Worm (Caenorhabditis elegans) whole organism, L2 larva: ENCODE data around the gene fbl-1.

Experiments
- C34F6.9 ChIP-seq: fragments of 150-350 bp; optimal IDR thresholded peaks from 2 replicates; lab custom pipeline; 2014; ENCODE audit warnings: missing biosample characterization, missing genetic modification characterization
- F13H6.1 ChIP-seq: sonication (generic microtip); optimal IDR thresholded peaks from 2 replicates; lab custom pipeline; 2016; ENCODE audit warnings: missing genetic modification characterization, missing compliant biosample characterization
- R02D3.7 ChIP-seq: fragments of 150-350 bp; optimal IDR thresholded peaks from 2 replicates; lab custom pipeline; 2014; ENCODE audit warnings: missing biosample characterization, missing genetic modification characterization
- Y55F3AM.14 ChIP-seq: fragments of 200-800 bp; sonication (Bioruptor generic); optimal IDR thresholded peaks from 2 replicates; lab custom pipeline; 2018; ENCODE audit warnings: mild to moderate bottlenecking, missing genetic modification characterization, missing compliant biosample characterization
- ZK546.5 ChIP-seq: sonication (generic microtip); optimal IDR thresholded peaks from 2 replicates; lab custom pipeline; 2017; ENCODE audit warnings: missing biosample characterization, missing genetic modification characterization
- alr-1 ChIP-seq: fragments of 150-350 bp; optimal IDR thresholded peaks from 2 replicates; lab custom pipeline; 2014; ENCODE audit warnings: missing biosample characterization, missing genetic modification characterization
- aly-2 ChIP-seq: fragments of 150-350 bp; optimal IDR thresholded peaks from 2 replicates; lab custom pipeline; 2014; ENCODE audit warnings: missing biosample characterization, missing genetic modification characterization
- ama-1 ChIP-seq: fragments of 150-350 bp; optimal IDR thresholded peaks from 2 replicates; lab custom pipeline; 2018; ENCODE audit warnings: inconsistent platforms
- blmp-1 ChIP-seq: sonication (generic microtip); optimal IDR thresholded peaks from 2 replicates; lab custom pipeline; 2017; ENCODE audit warnings: missing genetic modification characterization, mild to moderate bottlenecking, missing compliant biosample characterization, antibody characterized with exemption, moderate library complexity; ENCODE audit not compliant: insufficient read depth
- ceh-16 ChIP-seq: fragments of 150-350 bp; optimal IDR thresholded peaks from 2 replicates; lab custom pipeline; 2014; ENCODE audit warnings: missing biosample characterization, missing genetic modification characterization
- ceh-82 ChIP-seq: fragments of 150-350 bp; optimal IDR thresholded peaks from 2 replicates; lab custom pipeline; 2014; ENCODE audit warnings: missing biosample characterization, missing genetic modification characterization
- crh-2 ChIP-seq: sonication (generic microtip); optimal IDR thresholded peaks from 2 replicates; lab custom pipeline; 2017; ENCODE audit warnings: missing biosample characterization, missing genetic modification characterization
- dmd-4 ChIP-seq: sonication (generic microtip); optimal IDR thresholded peaks from 2 replicates; lab custom pipeline; 2017; ENCODE audit warnings: missing biosample characterization, missing genetic modification characterization
- egl-27 ChIP-seq: sonication (generic microtip); optimal IDR thresholded peaks from 3 replicates; lab custom pipeline; 2017; ENCODE audit warnings: missing biosample characterization, missing genetic modification reagents, missing genetic modification characterization
- elt-1 ChIP-seq: fragments of 150-350 bp; optimal IDR thresholded peaks from 2 replicates; lab custom pipeline; 2014; ENCODE audit warnings: missing biosample characterization, missing genetic modification characterization
- elt-3 ChIP-seq: sonication (generic microtip); optimal IDR thresholded peaks from 2 replicates; lab custom pipeline; 2017; ENCODE audit warnings: missing biosample characterization, missing genetic modification characterization
- fos-1 ChIP-seq: fragments of 150-350 bp; optimal IDR thresholded peaks from 2 replicates; lab custom pipeline; 2014; ENCODE audit warnings: missing biosample characterization, missing genetic modification characterization
- gmeb-1 ChIP-seq: fragments of 150-350 bp; optimal IDR thresholded peaks from 2 replicates; lab custom pipeline; 2014; ENCODE audit warnings: missing biosample characterization, missing genetic modification characterization
- lin-11 ChIP-seq: fragments of 150-350 bp; sonication (generic microtip); optimal IDR thresholded peaks from 2 replicates; lab custom pipeline; 2014; ENCODE audit warnings: missing biosample characterization, missing genetic modification characterization, inconsistent platforms, mixed read lengths
- lin-13 ChIP-seq: fragments of 150-350 bp; optimal IDR thresholded peaks from 2 replicates; lab custom pipeline; 2014; ENCODE audit warnings: missing biosample characterization, missing genetic modification reagents, missing genetic modification characterization
- lin-39 ChIP-seq: fragments of 150-350 bp; optimal IDR thresholded peaks from 2 replicates; lab custom pipeline; 2014; ENCODE audit warnings: missing biosample characterization, missing genetic modification reagents, missing genetic modification characterization
- lsy-2 ChIP-seq, 2 experiments: fragments of 150-350 bp in 1 of 2; sonication (generic microtip) in 1 of 2; optimal IDR thresholded peaks; 2 replicates each; lab custom pipeline; 2014 to 2017; ENCODE audit warnings: missing biosample characterization in 2 of 2, missing genetic modification characterization in 2 of 2
- mab-5 ChIP-seq: fragments of 150-350 bp; optimal IDR thresholded peaks from 2 replicates; lab custom pipeline; 2014; ENCODE audit warnings: missing biosample characterization, missing genetic modification characterization
- mbf-1 ChIP-seq: sonication (generic microtip); optimal IDR thresholded peaks from 2 replicates; lab custom pipeline; 2017; ENCODE audit warnings: missing biosample characterization, missing genetic modification characterization
- mdl-1 ChIP-seq, 2 experiments: fragments of 150-350 bp in 1 of 2; sonication (generic microtip) in 1 of 2; optimal IDR thresholded peaks; 2 replicates each; lab custom pipeline; 2017; ENCODE audit warnings: missing biosample characterization in 2 of 2, missing genetic modification characterization in 2 of 2
- nhr-10 ChIP-seq: sonication (generic microtip); optimal IDR thresholded peaks from 2 replicates; lab custom pipeline; 2017; ENCODE audit warnings: missing biosample characterization, missing genetic modification characterization
- nhr-11 ChIP-seq: fragments of 150-350 bp; optimal IDR thresholded peaks from 2 replicates; lab custom pipeline; 2014; ENCODE audit warnings: missing biosample characterization, missing genetic modification characterization
- nhr-12 ChIP-seq: fragments of 150-350 bp; optimal IDR thresholded peaks from 2 replicates; lab custom pipeline; 2014; ENCODE audit warnings: missing biosample characterization, missing genetic modification characterization
- nhr-129 ChIP-seq: fragments of 150-350 bp; optimal IDR thresholded peaks from 2 replicates; lab custom pipeline; 2014; ENCODE audit warnings: missing biosample characterization, missing genetic modification characterization
- nhr-21 ChIP-seq: fragments of 150-350 bp; optimal IDR thresholded peaks from 2 replicates; lab custom pipeline; 2014; ENCODE audit warnings: missing biosample characterization, missing genetic modification characterization
- nhr-23 ChIP-seq: fragments of 150-350 bp; optimal IDR thresholded peaks from 2 replicates; lab custom pipeline; 2014; ENCODE audit warnings: missing biosample characterization, missing genetic modification reagents, missing genetic modification characterization
- nhr-237 ChIP-seq: fragments of 150-350 bp; optimal IDR thresholded peaks from 2 replicates; lab custom pipeline; 2014; ENCODE audit warnings: missing biosample characterization, missing genetic modification characterization
- nhr-25 ChIP-seq: fragments of 150-350 bp; sonication (generic microtip); optimal IDR thresholded peaks from 3 replicates; lab custom pipeline; 2014; ENCODE audit warnings: missing biosample characterization, missing genetic modification characterization
- nhr-6 ChIP-seq: fragments of 150-350 bp; optimal IDR thresholded peaks from 2 replicates; lab custom pipeline; 2014; ENCODE audit warnings: missing biosample characterization, missing genetic modification characterization
- nhr-77 ChIP-seq: fragments of 150-350 bp; optimal IDR thresholded peaks from 2 replicates; lab custom pipeline; 2014; ENCODE audit warnings: missing biosample characterization, missing genetic modification characterization
- peb-1 ChIP-seq: fragments of 150-350 bp; optimal IDR thresholded peaks from 2 replicates; lab custom pipeline; 2014; ENCODE audit warnings: missing biosample characterization, missing genetic modification characterization
- sem-4 ChIP-seq: fragments of 150-350 bp; optimal IDR thresholded peaks from 2 replicates; lab custom pipeline; 2014; ENCODE audit warnings: missing biosample characterization, missing genetic modification reagents, missing genetic modification characterization
- skn-1 ChIP-seq: sonication (generic microtip); optimal IDR thresholded peaks from 2 replicates; lab custom pipeline; 2017; ENCODE audit warnings: missing biosample characterization, missing genetic modification characterization
- sma-3 ChIP-seq: sonication (generic microtip); optimal IDR thresholded peaks from 2 replicates; lab custom pipeline; 2016; ENCODE audit warnings: missing genetic modification reagents, missing genetic modification characterization, missing compliant biosample characterization
- sma-9 ChIP-seq, 2 experiments: fragments of 150-350 bp in 1 of 2; sonication (generic microtip) in 1 of 2; optimal IDR thresholded peaks; 2 replicates each; lab custom pipeline; 2014 to 2016; ENCODE audit warnings: missing genetic modification characterization in 2 of 2, mild to moderate bottlenecking in 1 of 2, missing biosample characterization in 1 of 2, missing compliant biosample characterization in 1 of 2, missing genetic modification reagents in 1 of 2, moderate library complexity in 1 of 2
- snpc-4 ChIP-seq: fragments of 150-350 bp; optimal IDR thresholded peaks from 2 replicates; lab custom pipeline; 2014; ENCODE audit warnings: missing biosample characterization, missing genetic modification characterization
- unc-39 ChIP-seq: fragments of 150-350 bp; optimal IDR thresholded peaks from 2 replicates; lab custom pipeline; 2014; ENCODE audit warnings: missing biosample characterization, missing genetic modification characterization
- unc-55 ChIP-seq: fragments of 150-350 bp; sonication (generic microtip); optimal IDR thresholded peaks from 3 replicates; lab custom pipeline; 2014; ENCODE audit warnings: missing biosample characterization, missing genetic modification reagents, missing genetic modification characterization
- unc-62 ChIP-seq: fragments of 150-350 bp; optimal IDR thresholded peaks from 2 replicates; lab custom pipeline; 2014; ENCODE audit warnings: missing biosample characterization, missing genetic modification reagents, missing genetic modification characterization
- zag-1 ChIP-seq: fragments of 150-350 bp; optimal IDR thresholded peaks from 2 replicates; lab custom pipeline; 2014; ENCODE audit warnings: missing biosample characterization, missing genetic modification characterization
- ztf-1 ChIP-seq: fragments of 200-800 bp; sonication (Bioruptor generic); conservative IDR thresholded peaks from 2 replicates; pipeline ENCODE4 v1.3.6; 2022; ENCODE audit warnings: missing genetic modification characterization, missing compliant biosample characterization
- ztf-11 ChIP-seq: sonication (generic microtip); optimal IDR thresholded peaks from 2 replicates; lab custom pipeline; 2017; ENCODE audit warnings: missing biosample characterization, missing genetic modification characterization
- ztf-4 ChIP-seq: fragments of 150-350 bp; optimal IDR thresholded peaks from 2 replicates; lab custom pipeline; 2014; ENCODE audit warnings: missing biosample characterization, missing genetic modification characterization

fbl-1 gene

DNA sequence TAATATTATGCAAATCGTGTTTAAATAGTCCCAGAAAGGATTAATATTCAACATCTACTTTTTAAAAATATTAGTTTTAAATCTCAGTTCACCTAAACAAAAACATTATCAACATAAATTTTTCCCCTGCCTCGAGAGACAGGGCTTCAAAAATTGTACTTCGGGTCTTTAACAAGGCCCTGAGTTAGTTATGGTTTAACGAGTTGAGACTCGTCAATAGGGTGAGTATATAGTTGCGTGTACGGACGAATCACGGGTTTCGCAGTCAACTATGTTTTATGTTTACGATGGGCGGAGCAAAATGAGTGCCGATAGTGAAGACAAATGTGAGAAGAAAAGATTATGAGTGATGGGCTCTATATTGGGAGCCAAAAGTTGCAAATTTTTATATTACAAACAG, 29.0 kb upstream of the fbl-1 start:
- peak; percentile 18 for TF ChIP-seq sma-9 (GFP tag; optimal IDR thresholded peaks at IDR 0.05; lab: Kevin White, UChicago)
- TF ChIP-seq sma-9 (tag; optimal IDR thresholded peaks at IDR 0.05; lab: Kevin White, UChicago), result no peak
- no peak for TF ChIP-seq lin-11 (tag; lab: Kevin White, UChicago)

DNA sequence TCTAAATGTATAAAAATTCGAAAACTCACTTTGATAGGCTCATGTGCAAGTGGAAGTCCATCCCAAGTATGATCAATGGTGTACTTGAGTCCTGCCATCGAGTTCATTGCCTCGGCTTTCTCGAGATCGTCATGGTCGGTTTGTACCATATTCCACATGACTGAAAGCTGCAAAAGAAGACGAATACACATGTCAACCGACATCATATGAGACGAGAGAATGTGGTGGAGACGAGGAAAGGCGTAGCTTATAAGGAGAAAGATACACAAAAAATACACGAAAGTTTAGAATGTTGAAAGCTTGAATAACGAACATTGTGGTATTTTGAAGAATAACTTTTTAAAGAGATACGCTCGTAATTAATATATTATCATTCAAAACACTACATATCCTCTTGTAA, 27.8 kb upstream of the fbl-1 start, which contains the start of gene C33A12.3:
Gene C33A12.3, minus strand, starts transcription at position 167 of the 400 bp plus-strand sequence.
- TF ChIP-seq nhr-129 (tag; lab: Kevin White, UChicago) (peak; percentile 13), aly-2 (tag; lab: Kevin White, UChicago) (no peak), nhr-21 (tag; lab: Kevin White, UChicago) (no peak), blmp-1 (no peak)
- TF ChIP-seq, all 48 proteins: peak for 1

DNA sequence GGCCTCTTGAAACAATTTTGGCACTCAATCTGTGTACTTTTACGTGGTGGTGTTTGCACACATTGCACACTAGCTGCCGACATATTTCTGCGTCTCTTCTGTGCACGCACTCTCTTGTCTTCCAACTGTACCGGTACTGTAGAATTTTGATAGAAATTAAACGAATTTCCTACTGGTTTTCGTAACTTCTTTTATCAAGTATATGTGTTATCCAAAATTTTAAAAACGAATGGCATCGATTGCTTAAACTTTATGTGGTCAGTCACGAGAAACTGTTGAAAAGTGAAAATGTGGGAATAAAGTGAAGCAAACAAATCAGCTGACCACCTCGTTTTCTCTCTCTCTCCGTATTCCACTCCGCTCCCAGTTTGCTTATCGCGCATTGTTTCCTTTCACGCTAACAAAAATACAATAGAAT, 27.2 kb upstream of the fbl-1 start:
- peak; percentile 44 for TF ChIP-seq unc-55 (GFP tag; lab: Kevin White, UChicago)
- TF ChIP-seq mdl-1 (tag; optimal IDR thresholded peaks at IDR 0.05; lab: Kevin White, UChicago), result no peak
- TF ChIP-seq F13H6.1, result peak; percentile 35
- no peak for TF ChIP-seq ceh-82 (tag; lab: Kevin White, UChicago)
- no peak for TF ChIP-seq elt-1 (tag; lab: Kevin White, UChicago)
- no peak for TF ChIP-seq lin-11 (tag; lab: Kevin White, UChicago)
- TF ChIP-seq sma-9 (GFP tag; optimal IDR thresholded peaks at IDR 0.05; lab: Kevin White, UChicago), result peak; percentile 15
- no peak for TF ChIP-seq sma-9 (tag; optimal IDR thresholded peaks at IDR 0.05; lab: Kevin White, UChicago)
- no peak for TF ChIP-seq zag-1 (tag; lab: Kevin White, UChicago)
- no peak for TF ChIP-seq unc-39
- no peak for TF ChIP-seq nhr-6 (tag; lab: Kevin White, UChicago)
- no peak for TF ChIP-seq alr-1 (tag; lab: Kevin White, UChicago)
- TF ChIP-seq dmd-4 (tag; lab: Kevin White, UChicago), result no peak
- peak; percentile 73 for TF ChIP-seq nhr-129 (tag; lab: Kevin White, UChicago)
- no peak for TF ChIP-seq skn-1 (tag; lab: Kevin White, UChicago)
- TF ChIP-seq ztf-11 (tag; lab: Kevin White, UChicago), result no peak
- TF ChIP-seq nhr-25 (tag; lab: Kevin White, UChicago), result peak; percentile 58
- TF ChIP-seq nhr-21 (tag; lab: Kevin White, UChicago), result peak; percentile 56
- TF ChIP-seq mab-5 (tag; lab: Kevin White, UChicago), result no peak
- peak; percentile 72 for TF ChIP-seq ama-1 (lab: Kevin White, UChicago)
- no peak for TF ChIP-seq egl-27 (tag; lab: Kevin White, UChicago)
- no peak for TF ChIP-seq Y55F3AM.14
- TF ChIP-seq nhr-237 (tag; lab: Kevin White, UChicago), result no peak
- no peak for TF ChIP-seq lin-39
- TF ChIP-seq snpc-4 (tag; lab: Kevin White, UChicago), result peak; percentile 67
- no peak for TF ChIP-seq mbf-1
- TF ChIP-seq sma-3 (GFP tag; lab: Kevin White, UChicago), result peak; percentile 61
- TF ChIP-seq blmp-1, result peak; percentile 94
- TF ChIP-seq nhr-11 (tag; lab: Kevin White, UChicago), result no peak
- TF ChIP-seq lsy-2 (tag; optimal IDR thresholded peaks at IDR 0.05; lab: Kevin White, UChicago), result peak; percentile 14 to 40
- no peak for TF ChIP-seq aly-2 (tag; lab: Kevin White, UChicago)
- no peak for TF ChIP-seq ztf-4 (tag; lab: Kevin White, UChicago)
- TF ChIP-seq lin-13, result peak; percentile 11
- TF ChIP-seq elt-3 (tag; lab: Kevin White, UChicago), result no peak
- TF ChIP-seq nhr-10, result no peak
- no peak for TF ChIP-seq R02D3.7 (tag; lab: Kevin White, UChicago)
- TF ChIP-seq ztf-1 (GFP tag; lab: Robert Waterston, UW), result no peak
- peak; percentile 28 for TF ChIP-seq gmeb-1 (tag; lab: Kevin White, UChicago)
- TF ChIP-seq ZK546.5 (tag; lab: Kevin White, UChicago), result no peak
- no peak for TF ChIP-seq ceh-16 (tag; lab: Kevin White, UChicago)
- TF ChIP-seq unc-62 (GFP tag; lab: Kevin White, UChicago), result no peak
- peak; percentile 32 for TF ChIP-seq C34F6.9 (tag; lab: Kevin White, UChicago)
- TF ChIP-seq crh-2, result peak; percentile 57
- TF ChIP-seq nhr-12 (tag; lab: Kevin White, UChicago), result no peak
- TF ChIP-seq fos-1 (tag; lab: Kevin White, UChicago), result peak; percentile 41
- TF ChIP-seq sem-4, result no peak
- no peak for TF ChIP-seq peb-1
- TF ChIP-seq nhr-77, result no peak
- TF ChIP-seq nhr-23 (tag; lab: Kevin White, UChicago), result no peak
